Fruit fly (Drosophila melanogaster) whole organism, prepupa: ENCODE measurements around the gene CG34273.

Experiments used
- CG10631 ChIP-seq: fragments of 200-800 bp; sonication (Bioruptor generic); optimal IDR thresholded peaks from 2 replicates; lab custom pipeline; 2016; ENCODE audit warnings: missing biosample characterization, missing genetic modification characterization
- CG10669 ChIP-seq: fragments of 200-800 bp; sonication (Bioruptor generic); optimal IDR thresholded peaks from 3 replicates; lab custom pipeline; 2018; ENCODE audit warnings: missing biosample characterization, mild to moderate bottlenecking, missing genetic modification characterization, moderate library complexity
- CG15336 ChIP-seq: fragments of 200-800 bp; sonication (Bioruptor generic); IDR thresholded peaks from 2 replicates; pipeline ENCODE4 v1.3.6; 2022; ENCODE audit warnings: missing biosample characterization, missing genetic modification characterization
- CG1621 ChIP-seq: fragments of 200-800 bp; sonication (Bioruptor generic); optimal IDR thresholded peaks from 3 replicates; lab custom pipeline; 2018; ENCODE audit warnings: missing biosample characterization, mild to moderate bottlenecking, missing genetic modification characterization
- CG16779 ChIP-seq: fragments of 200-800 bp; sonication (Bioruptor generic); optimal IDR thresholded peaks from 3 replicates; lab custom pipeline; 2017; ENCODE audit warnings: missing biosample characterization, mild to moderate bottlenecking, missing genetic modification characterization
- CG3032 ChIP-seq: fragments of 200-800 bp; optimal IDR thresholded peaks from 2 replicates; lab custom pipeline; 2019; ENCODE audit warnings: missing biosample characterization, mild to moderate bottlenecking, missing genetic modification characterization, moderate library complexity
- CG31627 ChIP-seq: fragments of 200-800 bp; sonication (Bioruptor generic); optimal IDR thresholded peaks from 3 replicates; lab custom pipeline; 2016; ENCODE audit warnings: missing biosample characterization, missing genetic modification characterization
- CG32006 ChIP-seq: fragments of 200-800 bp; sonication (Bioruptor generic); optimal IDR thresholded peaks from 3 replicates; lab custom pipeline; 2017; ENCODE audit warnings: missing biosample characterization, mild to moderate bottlenecking, missing genetic modification characterization
- CG34406 ChIP-seq: fragments of 200-800 bp; sonication (Bioruptor generic); optimal IDR thresholded peaks from 3 replicates; lab custom pipeline; 2016; ENCODE audit warnings: missing biosample characterization, missing genetic modification characterization
- CG3919 ChIP-seq: fragments of 200-800 bp; sonication (Bioruptor generic); optimal IDR thresholded peaks from 3 replicates; lab custom pipeline; 2016; ENCODE audit warnings: missing biosample characterization, missing genetic modification characterization
- CG4318 ChIP-seq: fragments of 200-800 bp; sonication (Bioruptor generic); optimal IDR thresholded peaks from 3 replicates; lab custom pipeline; 2017; ENCODE audit warnings: missing biosample characterization, mild to moderate bottlenecking, missing genetic modification characterization
- CG6163 ChIP-seq: fragments of 200-800 bp; sonication (Bioruptor generic); IDR thresholded peaks from 3 replicates; pipeline ENCODE4 v1.3.6; 2022; ENCODE audit warnings: missing biosample characterization, missing genetic modification characterization
- CG6792 ChIP-seq: fragments of 200-800 bp; sonication (Bioruptor generic); optimal IDR thresholded peaks from 3 replicates; lab custom pipeline; 2016; ENCODE audit warnings: missing biosample characterization, missing genetic modification characterization
- CG6854 ChIP-seq: fragments of 200-800 bp; sonication (Bioruptor generic); optimal IDR thresholded peaks from 2 replicates; lab custom pipeline; 2017; ENCODE audit warnings: missing biosample characterization, mild to moderate bottlenecking, missing genetic modification characterization
- CG8119 ChIP-seq: fragments of 200-800 bp; sonication (Bioruptor generic); IDR thresholded peaks from 3 replicates; pipeline ENCODE4 v1.3.6; 2022; ENCODE audit warnings: missing biosample characterization, missing genetic modification characterization
- CG8632 ChIP-seq: fragments of 200-800 bp; sonication (Bioruptor generic); optimal IDR thresholded peaks from 3 replicates; lab custom pipeline; 2016; ENCODE audit warnings: missing biosample characterization, missing genetic modification characterization
- CG9139 ChIP-seq: fragments of 200-800 bp; sonication (Bioruptor generic); optimal IDR thresholded peaks from 3 replicates; lab custom pipeline; 2017; ENCODE audit warnings: missing biosample characterization, mild to moderate bottlenecking, missing genetic modification characterization
- Eip75B ChIP-seq: fragments of 200-800 bp; sonication (Bioruptor generic); optimal IDR thresholded peaks from 3 replicates; lab custom pipeline; 2016; ENCODE audit warnings: missing biosample characterization, missing genetic modification characterization
- Eip93F ChIP-seq: fragments of 200-800 bp; sonication (Bioruptor generic); optimal IDR thresholded peaks from 2 replicates; lab custom pipeline; 2016; ENCODE audit warnings: missing biosample characterization, mild to moderate bottlenecking, missing genetic modification characterization
- Ets21C ChIP-seq: fragments of 200-800 bp; sonication (Bioruptor generic); optimal IDR thresholded peaks from 3 replicates; lab custom pipeline; 2016; ENCODE audit warnings: missing biosample characterization, missing genetic modification characterization
- Gug ChIP-seq: fragments of 200-800 bp; sonication (Bioruptor generic); IDR thresholded peaks from 2 replicates; pipeline ENCODE4 v1.3.6; 2022; ENCODE audit warnings: missing biosample characterization, missing genetic modification characterization
- Hr38 ChIP-seq: sonication (Bioruptor generic); optimal IDR thresholded peaks from 2 replicates; lab custom pipeline; 2016; ENCODE audit warnings: missing biosample characterization, missing genetic modification characterization
- Hr4 ChIP-seq: fragments of 200-800 bp; sonication (Bioruptor generic); optimal IDR thresholded peaks from 3 replicates; lab custom pipeline; 2016; ENCODE audit warnings: missing biosample characterization, missing genetic modification characterization
- Met ChIP-seq: fragments of 200-800 bp; sonication (Bioruptor generic); optimal IDR thresholded peaks from 3 replicates; lab custom pipeline; 2016; ENCODE audit warnings: missing biosample characterization, missing genetic modification characterization
- OdsH ChIP-seq: fragments of 200-800 bp; sonication (Bioruptor generic); optimal IDR thresholded peaks from 3 replicates; lab custom pipeline; 2016; ENCODE audit warnings: missing biosample characterization, missing genetic modification characterization
- Smox ChIP-seq: fragments of 200-800 bp; sonication (Bioruptor generic); optimal IDR thresholded peaks from 3 replicates; lab custom pipeline; 2016; ENCODE audit warnings: missing biosample characterization, missing genetic modification characterization
- Sox102F ChIP-seq: fragments of 200-800 bp; sonication (Bioruptor generic); optimal IDR thresholded peaks from 2 replicates; lab custom pipeline; 2016; ENCODE audit warnings: missing biosample characterization, mild to moderate bottlenecking, missing genetic modification characterization
- Sox15 ChIP-seq: fragments of 200-800 bp; sonication (Bioruptor generic); optimal IDR thresholded peaks from 3 replicates; lab custom pipeline; 2016; ENCODE audit warnings: missing biosample characterization, missing genetic modification characterization
- achi ChIP-seq: fragments of 200-800 bp; sonication (Bioruptor generic); optimal IDR thresholded peaks from 3 replicates; lab custom pipeline; 2016; ENCODE audit warnings: missing biosample characterization, missing genetic modification characterization
- acj6 ChIP-seq: fragments of 200-800 bp; sonication (Bioruptor generic); optimal IDR thresholded peaks from 3 replicates; lab custom pipeline; 2016; ENCODE audit warnings: missing biosample characterization, missing genetic modification characterization
- cyc ChIP-seq: fragments of 200-800 bp; sonication (Bioruptor generic); optimal IDR thresholded peaks from 3 replicates; lab custom pipeline; 2016; ENCODE audit warnings: missing biosample characterization, missing genetic modification characterization
- dac ChIP-seq: fragments of 200-800 bp; sonication (Bioruptor generic); optimal IDR thresholded peaks from 2 replicates; lab custom pipeline; 2017; ENCODE audit warnings: missing biosample characterization, mild to moderate bottlenecking, missing genetic modification characterization
- dsx ChIP-seq: fragments of 200-800 bp; optimal IDR thresholded peaks from 3 replicates; lab custom pipeline; 2019; ENCODE audit warnings: missing biosample characterization, mild to moderate bottlenecking, missing genetic modification characterization, moderate library complexity; ENCODE audit not compliant: poor library complexity, severe bottlenecking
- eg ChIP-seq: fragments of 200-800 bp; sonication (Bioruptor generic); IDR thresholded peaks from 3 replicates; pipeline ENCODE4 v1.3.6; 2022; ENCODE audit warnings: missing biosample characterization, missing genetic modification characterization
- fkh ChIP-seq: fragments of 200-800 bp; sonication (Bioruptor generic); optimal IDR thresholded peaks from 3 replicates; lab custom pipeline; 2017; ENCODE audit warnings: missing biosample characterization, mild to moderate bottlenecking, missing genetic modification characterization, moderate library complexity
- net ChIP-seq: fragments of 200-800 bp; sonication (Bioruptor generic); optimal IDR thresholded peaks from 3 replicates; lab custom pipeline; 2016; ENCODE audit warnings: missing biosample characterization, missing genetic modification characterization
- pdm3 ChIP-seq: fragments of 200-800 bp; sonication (Bioruptor generic); optimal IDR thresholded peaks from 3 replicates; lab custom pipeline; 2016; ENCODE audit warnings: missing biosample characterization, missing genetic modification characterization
- salr ChIP-seq, 2 experiments: fragments of 200-800 bp; sonication (Bioruptor generic); optimal IDR thresholded peaks; 3 replicates each; lab custom pipeline; 2016 to 2018; ENCODE audit warnings: missing biosample characterization in 2 of 2, missing genetic modification characterization in 2 of 2, mild to moderate bottlenecking in 1 of 2
- spab ChIP-seq: fragments of 200-800 bp; sonication (Bioruptor generic); optimal IDR thresholded peaks from 2 replicates; lab custom pipeline; 2017; ENCODE audit warnings: missing biosample characterization, mild to moderate bottlenecking, missing genetic modification characterization, missing genetic modification reagents
- ss ChIP-seq, 2 experiments: fragments of 200-800 bp; sonication (Bioruptor generic); optimal IDR thresholded peaks; 2 replicates in 1 of 2; 3 replicates in 1 of 2; lab custom pipeline; 2017 to 2018; ENCODE audit warnings: mild to moderate bottlenecking in 2 of 2, missing biosample characterization in 2 of 2, missing genetic modification characterization in 2 of 2, moderate library complexity in 1 of 2
- svp ChIP-seq: fragments of 200-800 bp; sonication (Bioruptor generic); peaks from one replicate; lab custom pipeline; 2016; ENCODE audit warnings: missing biosample characterization, missing genetic modification characterization
- vri ChIP-seq: fragments of 200-800 bp; sonication (Bioruptor generic); optimal IDR thresholded peaks from 3 replicates; lab custom pipeline; 2016; ENCODE audit warnings: missing biosample characterization, mild to moderate bottlenecking, missing genetic modification characterization

Gene CG34273

dm6 chr3R:14470630-14471029 is 46.2 kb upstream of the CG34273 start (continued):
- peak; percentile 71 for TF ChIP-seq dac (GFP tag; lab: Kevin White, UChicago)
- peak; percentile 52 for TF ChIP-seq net (GFP tag; lab: Kevin White, UChicago)
- peak; percentile 63 for TF ChIP-seq pdm3
- no peak for TF ChIP-seq CG3032 (tag; lab: Kevin White, UChicago)
- TF ChIP-seq CG9139: no peak
- peak; percentile 27 for TF ChIP-seq CG31627 (GFP tag; lab: Kevin White, UChicago)
- peak in 1 of 2 experiments; percentile 78 for TF ChIP-seq salr (GFP tag; optimal IDR thresholded peaks at IDR 0.05; lab: Kevin White, UChicago)
- peak; percentile 57 for TF ChIP-seq acj6 (GFP tag; lab: Kevin White, UChicago)
- TF ChIP-seq Eip93F (GFP tag; lab: Kevin White, UChicago): no peak
- TF ChIP-seq Hr4 (GFP tag; lab: Kevin White, UChicago): peak; percentile 85
- no peak for TF ChIP-seq Sox102F
- TF ChIP-seq cyc (GFP tag; lab: Kevin White, UChicago): no peak
- peak; percentile 46 for TF ChIP-seq CG3919 (GFP tag; lab: Kevin White, UChicago)
- TF ChIP-seq OdsH (GFP tag; lab: Kevin White, UChicago): peak; percentile 69
- TF ChIP-seq CG6163 (GFP tag; lab: Robert Waterston, UW): peak; percentile 85
- TF ChIP-seq Eip75B (GFP tag; lab: Kevin White, UChicago): peak; percentile 28
- TF ChIP-seq spab (GFP tag; lab: Kevin White, UChicago): no peak
- TF ChIP-seq Ets21C (GFP tag; lab: Kevin White, UChicago): no peak
- peak; percentile 91 for TF ChIP-seq CG15336 (GFP tag; lab: Robert Waterston, UW)
- TF ChIP-seq Gug (GFP tag; lab: Robert Waterston, UW): peak; percentile 78
- TF ChIP-seq CG10669 (GFP tag; lab: Kevin White, UChicago): no peak
- peak; percentile 83 for TF ChIP-seq eg (GFP tag; lab: Robert Waterston, UW)
- TF ChIP-seq CG4318 (GFP tag; lab: Kevin White, UChicago): peak; percentile 83
- peak; percentile 91 for TF ChIP-seq CG8119
- TF ChIP-seq Met (GFP tag; lab: Kevin White, UChicago): peak; percentile 41
- TF ChIP-seq CG10631 (GFP tag; lab: Kevin White, UChicago): peak; percentile 76

- TF ChIP-seq svp (GFP tag; lab: Kevin White, UChicago): peak; percentile 90
- TF ChIP-seq CG6854: no peak
- TF ChIP-seq ss (GFP tag; optimal IDR thresholded peaks at IDR 0.05; lab: Kevin White, UChicago): peak; percentile 4 to 6
Observed at dm6 chr3R:14471426-14471825, 45.4 kb upstream of the CG34273 start.

dm6 chr3R:14472580-14473353 is 44.1 kb upstream of the CG34273 start:
- TF ChIP-seq fkh (GFP tag; lab: Kevin White, UChicago): peak; percentile 84
- no peak for TF ChIP-seq CG31627 (GFP tag; lab: Kevin White, UChicago)

dm6 chr3R:14473574-14473973 is 43.3 kb upstream of the CG34273 start:
- TF ChIP-seq CG34406 (GFP tag; lab: Kevin White, UChicago) (peak; percentile 49), CG31627 (GFP tag; lab: Kevin White, UChicago) (peak; percentile 59), CG3919 (GFP tag; lab: Kevin White, UChicago) (peak; percentile 78), CG10669 (GFP tag; lab: Kevin White, UChicago) (peak; percentile 66), CG4318 (GFP tag; lab: Kevin White, UChicago) (peak; percentile 59), Smox (peak; percentile 41), Gug (GFP tag; lab: Robert Waterston, UW) (peak; percentile 84), Eip93F (GFP tag; lab: Kevin White, UChicago) (no peak), CG9139 (no peak), Sox15 (GFP tag; lab: Kevin White, UChicago) (peak; percentile 57), net (GFP tag; lab: Kevin White, UChicago) (peak; percentile 67), eg (GFP tag; lab: Robert Waterston, UW) (peak; percentile 90), CG6163 (GFP tag; lab: Robert Waterston, UW) (peak; percentile 89), vri (GFP tag; lab: Kevin White, UChicago) (peak; percentile 26), CG8632 (GFP tag; lab: Kevin White, UChicago) (peak; percentile 50), dsx (peak; percentile 75), CG8119 (peak; percentile 65), fkh (GFP tag; lab: Kevin White, UChicago) (peak; percentile 25), CG16779 (tag; lab: Kevin White, UChicago) (peak; percentile 43), CG32006 (peak; percentile 81), Hr38 (GFP tag; lab: Kevin White, UChicago) (no peak), CG1621 (tag; lab: Kevin White, UChicago) (peak; percentile 45), cyc (GFP tag; lab: Kevin White, UChicago) (peak; percentile 39), Ets21C (GFP tag; lab: Kevin White, UChicago) (no peak), Sox102F (peak; percentile 24), achi (GFP tag; lab: Kevin White, UChicago) (peak; percentile 76), CG6792 (GFP tag; lab: Kevin White, UChicago) (peak; percentile 57)
